Fruit fly (Drosophila melanogaster): ENCODE measurements around the gene AhcyL2.

Gene AhcyL2

DNA sequence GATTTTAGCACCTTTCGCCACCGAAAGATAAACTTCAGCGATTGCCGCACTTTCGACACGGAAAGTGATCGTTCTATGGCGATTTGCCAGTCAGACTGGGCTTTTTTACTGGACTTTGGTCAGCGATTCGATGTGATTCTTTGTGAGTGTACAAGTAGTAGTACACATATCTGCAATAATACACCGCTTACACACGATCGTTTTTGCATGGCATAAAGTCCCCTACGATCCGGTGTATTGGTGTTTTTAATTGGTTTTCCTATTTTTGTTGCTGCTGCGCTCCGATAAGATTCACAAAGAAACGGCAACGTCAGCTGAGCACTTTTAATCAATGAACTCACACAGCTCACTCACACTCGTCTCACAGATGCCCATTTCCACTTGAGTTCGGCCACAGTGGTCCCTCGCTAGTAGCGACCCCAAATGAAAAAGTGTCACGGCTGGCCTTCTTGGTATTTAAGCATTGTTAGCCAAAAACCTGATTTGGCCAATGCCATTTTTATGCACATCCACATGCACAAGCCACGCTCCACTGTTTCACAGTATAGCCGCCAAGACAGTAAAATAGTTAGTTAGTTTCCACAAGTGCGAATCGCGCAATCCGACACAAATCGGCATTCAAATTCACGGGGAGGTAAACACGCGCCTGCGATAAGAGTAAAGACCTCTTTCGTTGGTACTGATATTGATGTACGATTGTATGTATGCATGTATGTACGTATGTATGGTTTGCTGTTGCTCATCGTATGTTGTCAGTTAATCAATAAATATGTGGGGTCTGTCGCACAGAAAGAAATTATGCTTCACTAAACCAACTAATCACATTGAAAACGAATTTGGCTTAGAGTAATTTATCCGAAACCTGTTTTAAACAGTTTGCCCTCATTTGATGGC, 4.5 kb upstream of the AhcyL2 start (continued):
- TF ChIP-seq CG6276 (GFP tag; optimal IDR thresholded peaks at IDR 0.05): peak; percentile 75
- TF ChIP-seq vri (GFP tag; optimal IDR thresholded peaks at IDR 0.05): peak; percentile 87
- peak; percentile 93 for TF ChIP-seq CG31627 (GFP tag; optimal IDR thresholded peaks at IDR 0.05)
- TF ChIP-seq CG3032 (tag; optimal IDR thresholded peaks at IDR 0.05): peak; percentile 83
- TF ChIP-seq Smox (GFP tag; optimal IDR thresholded peaks at IDR 0.05): peak; percentile 87
- peak; percentile 82 for TF ChIP-seq Ets96B (tag; optimal IDR thresholded peaks at IDR 0.05)
- peak; percentile 90 for TF ChIP-seq acj6 (GFP tag; optimal IDR thresholded peaks at IDR 0.05)
- peak; percentile 86 for TF ChIP-seq CG4318 (GFP tag; optimal IDR thresholded peaks at IDR 0.05)
- peak; percentile 89 for TF ChIP-seq Eip75B (GFP tag; optimal IDR thresholded peaks at IDR 0.05)
- TF ChIP-seq Hr38 (GFP tag; optimal IDR thresholded peaks at IDR 0.05): peak; percentile 82

DNA sequence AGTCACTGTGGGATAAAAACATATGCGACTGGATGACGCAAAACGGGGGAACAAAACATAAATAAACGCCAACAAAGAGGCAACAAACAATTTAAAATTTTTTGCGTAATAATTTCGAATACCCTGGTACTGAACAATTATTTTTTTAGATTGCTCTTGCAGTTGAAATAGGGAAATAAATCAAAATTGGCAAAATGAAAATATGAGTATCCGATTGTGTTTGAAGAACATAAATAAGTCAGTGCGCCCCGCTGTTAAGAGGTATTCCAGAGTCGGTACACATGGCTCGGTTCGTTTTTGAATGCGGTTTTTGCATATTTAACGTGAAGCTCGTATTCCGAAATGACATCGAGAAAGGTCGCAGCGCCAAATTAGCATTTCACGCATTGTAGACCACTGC, 3.6 kb upstream of the AhcyL2 start:
- peak; percentile 81 for TF ChIP-seq CG31627 (GFP tag; optimal IDR thresholded peaks at IDR 0.05)
- TF ChIP-seq Smox (GFP tag; optimal IDR thresholded peaks at IDR 0.05): peak; percentile 70
- TF ChIP-seq vri (GFP tag; optimal IDR thresholded peaks at IDR 0.05): no peak
- TF ChIP-seq svp (GFP tag): peak; percentile 86
- TF ChIP-seq CG6808 (GFP tag; optimal IDR thresholded peaks at IDR 0.05): no peak
- no peak for TF ChIP-seq salr (GFP tag; optimal IDR thresholded peaks at IDR 0.05)
- peak; percentile 5 for TF ChIP-seq CG8319 (GFP tag; optimal IDR thresholded peaks at IDR 0.05)
- peak; percentile 67 for TF ChIP-seq Sox102F (GFP tag; optimal IDR thresholded peaks at IDR 0.05)
- no peak for TF ChIP-seq CG6163 (GFP tag; IDR thresholded peaks at IDR 0.05)
- TF ChIP-seq Hr4 (GFP tag; optimal IDR thresholded peaks at IDR 0.05): peak; percentile 1
- no peak for TF ChIP-seq CG6276 (GFP tag; optimal IDR thresholded peaks at IDR 0.05)
- TF ChIP-seq CG32006 (GFP tag; optimal IDR thresholded peaks at IDR 0.05): no peak
- peak; percentile 10 for TF ChIP-seq Eip75B (GFP tag; optimal IDR thresholded peaks at IDR 0.05)
- no peak for TF ChIP-seq CG7368 (GFP tag; optimal IDR thresholded peaks at IDR 0.05)
- TF ChIP-seq dac (GFP tag; optimal IDR thresholded peaks at IDR 0.05): no peak
- TF ChIP-seq CG16779 (tag; optimal IDR thresholded peaks at IDR 0.05): no peak
- peak; percentile 32 for TF ChIP-seq OdsH (GFP tag; optimal IDR thresholded peaks at IDR 0.05)
- TF ChIP-seq CG3919 (GFP tag; optimal IDR thresholded peaks at IDR 0.05): peak; percentile 12
- no peak for TF ChIP-seq fd85E (GFP tag; optimal IDR thresholded peaks at IDR 0.05)
- TF ChIP-seq CG1621 (tag; optimal IDR thresholded peaks at IDR 0.05): no peak
- TF ChIP-seq CG8119 (GFP tag; IDR thresholded peaks at IDR 0.05): no peak
- TF ChIP-seq esn (GFP tag; optimal IDR thresholded peaks at IDR 0.05): peak; percentile 75
- 0 out of 2 replicates have a peak, but pooled peaks have one; percentile 16 for TF ChIP-seq CG15336 (GFP tag; IDR thresholded peaks at IDR 0.05)
- TF ChIP-seq net (GFP tag; optimal IDR thresholded peaks at IDR 0.05): no peak
- no peak for TF ChIP-seq fd59A (GFP tag; optimal IDR thresholded peaks at IDR 0.05)
- TF ChIP-seq CG10669 (GFP tag; optimal IDR thresholded peaks at IDR 0.05): no peak
- TF ChIP-seq CG11902 (GFP tag; optimal IDR thresholded peaks at IDR 0.05): peak; percentile 30
- peak; percentile 32 for TF ChIP-seq Sox15 (GFP tag; optimal IDR thresholded peaks at IDR 0.05)
- peak; percentile 20 for TF ChIP-seq Blimp-1 (GFP tag; optimal IDR thresholded peaks at IDR 0.05)
- peak; percentile 17 for TF ChIP-seq CG8632 (GFP tag; optimal IDR thresholded peaks at IDR 0.05)
- peak; percentile 8 for TF ChIP-seq pdm3 (GFP tag; optimal IDR thresholded peaks at IDR 0.05)
- TF ChIP-seq fkh (GFP tag; optimal IDR thresholded peaks at IDR 0.05): no peak
- TF ChIP-seq topi (GFP tag; optimal IDR thresholded peaks at IDR 0.05): peak; percentile 73
- TF ChIP-seq Gug (GFP tag; IDR thresholded peaks at IDR 0.05): no peak
- no peak for TF ChIP-seq CG3032 (tag; optimal IDR thresholded peaks at IDR 0.05)
- TF ChIP-seq lz (GFP tag; optimal IDR thresholded peaks at IDR 0.05): peak; percentile 77
- no peak for TF ChIP-seq spab (GFP tag; optimal IDR thresholded peaks at IDR 0.05)
- TF ChIP-seq Eip78C (GFP tag): peak; percentile 70
- peak; percentile 77 for TF ChIP-seq cyc (GFP tag; optimal IDR thresholded peaks at IDR 0.05)
- peak; percentile 82 for TF ChIP-seq Hr39 (GFP tag; optimal IDR thresholded peaks at IDR 0.05)
- no peak for TF ChIP-seq dsx (GFP tag; optimal IDR thresholded peaks at IDR 0.05; ENCODE audit: poor library complexity, severe bottlenecking)
- peak; percentile 52 for TF ChIP-seq Sox14 (GFP tag; optimal IDR thresholded peaks at IDR 0.05)
- TF ChIP-seq Ets21C (GFP tag; optimal IDR thresholded peaks at IDR 0.05): peak; percentile 56
- TF ChIP-seq Ets96B (tag; optimal IDR thresholded peaks at IDR 0.05): no peak
